Fruit fly (Drosophila melanogaster) whole organism, embryonic: ENCODE measurements around the gene anchor.

ENCODE experiments used
- CG10654 ChIP-seq: fragments of 200-800 bp; sonication (Bioruptor generic); optimal IDR thresholded peaks from 2 replicates; lab custom pipeline; 2016; ENCODE audit warnings: missing biosample characterization, missing genetic modification characterization
- CG10979 ChIP-seq: fragments of 200-800 bp; sonication (Bioruptor generic); optimal IDR thresholded peaks from 2 replicates; lab custom pipeline; 2018; ENCODE audit warnings: missing biosample characterization, mild to moderate bottlenecking, missing genetic modification characterization, moderate library complexity
- CG11085 ChIP-seq: fragments of 200-800 bp; sonication (Bioruptor generic); IDR thresholded peaks from 2 replicates; pipeline ENCODE4 v1.3.6; 2022; ENCODE audit warnings: missing biosample characterization, missing genetic modification characterization
- CG14441 ChIP-seq: fragments of 200-800 bp; sonication (Bioruptor generic); IDR thresholded peaks from 2 replicates; pipeline ENCODE4 v1.3.6; 2022; ENCODE audit warnings: missing biosample characterization, missing genetic modification characterization
- CG15073 ChIP-seq: fragments of 200-800 bp; sonication (Bioruptor generic); optimal IDR thresholded peaks from 2 replicates; lab custom pipeline; 2016; ENCODE audit warnings: missing biosample characterization, missing genetic modification characterization
- CG15479 ChIP-seq: fragments of 200-800 bp; sonication (Bioruptor generic); optimal IDR thresholded peaks from 3 replicates; lab custom pipeline; 2019; ENCODE audit warnings: missing biosample characterization, mild to moderate bottlenecking, missing genetic modification characterization, moderate library complexity
- CG15514 ChIP-seq: fragments of 200-800 bp; sonication (Bioruptor generic); optimal IDR thresholded peaks from 3 replicates; lab custom pipeline; 2017; ENCODE audit warnings: missing biosample characterization, missing genetic modification characterization, mild to moderate bottlenecking, moderate library complexity, missing genetic modification reagents
- CG17912 ChIP-seq: fragments of 200-800 bp; sonication (Bioruptor generic); optimal IDR thresholded peaks from 2 replicates; lab custom pipeline; 2018; ENCODE audit warnings: missing biosample characterization, mild to moderate bottlenecking, missing genetic modification characterization
- CG18262 ChIP-seq: fragments of 200-800 bp; optimal IDR thresholded peaks from 3 replicates; lab custom pipeline; 2019; ENCODE audit warnings: missing biosample characterization, mild to moderate bottlenecking, missing genetic modification characterization, moderate library complexity
- CG30403 ChIP-seq: fragments of 200-800 bp; sonication (Bioruptor generic); optimal IDR thresholded peaks from 3 replicates; lab custom pipeline; 2016; ENCODE audit warnings: missing biosample characterization, missing genetic modification characterization
- CG3163 ChIP-seq: fragments of 200-800 bp; sonication (Bioruptor generic); optimal IDR thresholded peaks from 3 replicates; lab custom pipeline; 2016; ENCODE audit warnings: missing biosample characterization, missing genetic modification characterization
- CG3407 ChIP-seq: fragments of 200-800 bp; sonication (Bioruptor generic); optimal IDR thresholded peaks from 2 replicates; lab custom pipeline; 2018; ENCODE audit warnings: missing biosample characterization, mild to moderate bottlenecking, missing genetic modification characterization
- CG43689 ChIP-seq: fragments of 200-800 bp; sonication (Bioruptor generic); IDR thresholded peaks from 2 replicates; pipeline ENCODE4 v1.3.6; 2022; ENCODE audit warnings: missing biosample characterization, missing genetic modification characterization
- CG6254 ChIP-seq: fragments of 200-800 bp; sonication (Bioruptor generic); optimal IDR thresholded peaks from 3 replicates; lab custom pipeline; 2017; ENCODE audit warnings: mild to moderate bottlenecking, missing biosample characterization, missing genetic modification reagents, missing genetic modification characterization
- CG7786 ChIP-seq: fragments of 200-800 bp; sonication (Bioruptor generic); optimal IDR thresholded peaks from 2 replicates; lab custom pipeline; 2016; ENCODE audit warnings: missing biosample characterization, missing genetic modification characterization
- CG8388 ChIP-seq: fragments of 200-800 bp; sonication (Bioruptor generic); optimal IDR thresholded peaks from 2 replicates; lab custom pipeline; 2019; ENCODE audit warnings: missing biosample characterization, mild to moderate bottlenecking, missing genetic modification characterization, moderate library complexity
- CG9215 ChIP-seq: fragments of 200-800 bp; sonication (Bioruptor generic); IDR thresholded peaks from 2 replicates; pipeline ENCODE4 v1.3.6; 2022; ENCODE audit warnings: missing biosample characterization, missing genetic modification characterization
- CG9609 ChIP-seq: fragments of 200-800 bp; sonication (Bioruptor generic); optimal IDR thresholded peaks from 3 replicates; lab custom pipeline; 2016; ENCODE audit warnings: missing biosample characterization, missing genetic modification characterization
- CkIIα-i1 ChIP-seq: fragments of 200-800 bp; sonication (Bioruptor generic); IDR thresholded peaks from 2 replicates; pipeline ENCODE4 v1.3.6; 2022; ENCODE audit warnings: missing biosample characterization, missing genetic modification characterization
- Dad ChIP-seq: fragments of 200-800 bp; sonication (Bioruptor generic); optimal IDR thresholded peaks from 3 replicates; lab custom pipeline; 2016; ENCODE audit warnings: missing biosample characterization, missing genetic modification characterization
- Dll ChIP-seq: fragments of 200-800 bp; sonication (Bioruptor generic); IDR thresholded peaks from 4 replicates; pipeline ENCODE4 v1.3.6; 2022; ENCODE audit warnings: missing biosample characterization, missing genetic modification characterization; ENCODE audit not compliant: partially characterized antibody
- HLH3B ChIP-seq: fragments of 200-800 bp; sonication (Bioruptor generic); IDR thresholded peaks from 2 replicates; pipeline ENCODE4 v1.3.6; 2022; ENCODE audit warnings: missing biosample characterization, missing genetic modification characterization
- HLH4C ChIP-seq: fragments of 200-800 bp; sonication (Bioruptor generic); IDR thresholded peaks from 3 replicates; pipeline ENCODE4 v1.3.6; 2022; ENCODE audit warnings: missing biosample characterization, missing genetic modification characterization; ENCODE audit not compliant: partially characterized antibody
- Hmx ChIP-seq: fragments of 200-800 bp; sonication (Bioruptor generic); optimal IDR thresholded peaks from 2 replicates; lab custom pipeline; 2016; ENCODE audit warnings: missing biosample characterization, missing genetic modification characterization
- Side ChIP-seq: fragments of 200-800 bp; sonication (Bioruptor generic); optimal IDR thresholded peaks from 2 replicates; lab custom pipeline; 2016; ENCODE audit warnings: missing biosample characterization, missing genetic modification characterization
- Sin3A ChIP-seq: fragments of >200 bp; optimal IDR thresholded peaks from 2 replicates; lab custom pipeline; 2018
- al ChIP-seq: fragments of 200-800 bp; sonication (Bioruptor generic); IDR thresholded peaks from 2 replicates; pipeline ENCODE4 v1.3.6; 2022; ENCODE audit warnings: missing biosample characterization, missing genetic modification characterization
- bowl ChIP-seq: fragments of 200-800 bp; sonication (Bioruptor generic); IDR thresholded peaks from 2 replicates; pipeline ENCODE4 v1.3.6; 2022; ENCODE audit warnings: missing biosample characterization, missing genetic modification characterization
- caup ChIP-seq: fragments of 200-800 bp; sonication (Bioruptor generic); optimal IDR thresholded peaks from 3 replicates; lab custom pipeline; 2017; ENCODE audit warnings: missing biosample characterization, mild to moderate bottlenecking, missing genetic modification characterization, moderate library complexity; ENCODE audit not compliant: severe bottlenecking
- chif ChIP-seq, 2 experiments: fragments of 200-800 bp; sonication (Bioruptor generic); optimal IDR thresholded peaks; 3 replicates each; lab custom pipeline; 2016; ENCODE audit warnings: missing biosample characterization in 2 of 2, missing genetic modification characterization in 2 of 2
- chinmo ChIP-seq: fragments of 200-800 bp; sonication (Bioruptor generic); IDR thresholded peaks from 4 replicates; pipeline ENCODE4 v1.3.6; 2022; ENCODE audit warnings: missing biosample characterization, missing genetic modification characterization; ENCODE audit not compliant: partially characterized antibody
- dysf ChIP-seq: fragments of 200-800 bp; sonication (Bioruptor generic); IDR thresholded peaks from 3 replicates; pipeline ENCODE4 v1.3.6; 2022; ENCODE audit warnings: missing biosample characterization, missing genetic modification characterization
- eyg ChIP-seq: fragments of 200-800 bp; sonication (Bioruptor generic); optimal IDR thresholded peaks from 3 replicates; lab custom pipeline; 2016; ENCODE audit warnings: missing biosample characterization, missing genetic modification characterization
- gem ChIP-seq: fragments of 200-800 bp; sonication (Bioruptor generic); optimal IDR thresholded peaks from 2 replicates; lab custom pipeline; 2019; ENCODE audit warnings: missing biosample characterization, mild to moderate bottlenecking, missing genetic modification characterization, moderate library complexity
- grn ChIP-seq: fragments of 200-800 bp; sonication (Bioruptor generic); optimal IDR thresholded peaks from 3 replicates; lab custom pipeline; 2017; ENCODE audit warnings: missing biosample characterization, missing genetic modification characterization
- gt ChIP-seq: fragments of 200-800 bp; sonication (Bioruptor generic); IDR thresholded peaks from 2 replicates; pipeline ENCODE4 v1.3.6; 2022; ENCODE audit warnings: missing biosample characterization, missing genetic modification characterization
- hkb ChIP-seq, 2 experiments: fragments of 200-800 bp in 1 of 2; fragments of >200 bp in 1 of 2; sonication (Bioruptor generic) in 1 of 2; IDR thresholded peaks in 1 of 2; optimal IDR thresholded peaks in 1 of 2; 2 replicates each; pipeline versions ENCODE4 v1.3.6 to Lab custom; 2017 to 2022; ENCODE audit warnings: missing biosample characterization in 1 of 2, missing genetic modification characterization in 1 of 2
- inv ChIP-seq: fragments of 200-800 bp; sonication (Bioruptor generic); IDR thresholded peaks from 2 replicates; pipeline ENCODE4 v1.3.6; 2022; ENCODE audit warnings: missing biosample characterization, missing genetic modification characterization; ENCODE audit not compliant: partially characterized antibody
- luna ChIP-seq: fragments of 200-800 bp; sonication (Bioruptor generic); optimal IDR thresholded peaks from 2 replicates; lab custom pipeline; 2016; ENCODE audit warnings: missing biosample characterization, missing genetic modification characterization
- maf-S ChIP-seq: fragments of 200-800 bp; sonication (Bioruptor generic); optimal IDR thresholded peaks from 2 replicates; lab custom pipeline; 2016; ENCODE audit warnings: missing biosample characterization, missing genetic modification characterization
- nau ChIP-seq: fragments of 200-800 bp; sonication (Bioruptor generic); optimal IDR thresholded peaks from 3 replicates; lab custom pipeline; 2017; ENCODE audit warnings: missing biosample characterization, mild to moderate bottlenecking, missing genetic modification characterization, missing genetic modification reagents
- nom ChIP-seq: fragments of 200-800 bp; sonication (Bioruptor generic); optimal IDR thresholded peaks from 2 replicates; lab custom pipeline; 2017; ENCODE audit warnings: missing biosample characterization, missing genetic modification characterization, mild to moderate bottlenecking, moderate library complexity, missing genetic modification reagents
- pho ChIP-seq: fragments of 200-800 bp; sonication (Bioruptor generic); optimal IDR thresholded peaks from 2 replicates; lab custom pipeline; 2016; ENCODE audit warnings: missing biosample characterization, missing genetic modification characterization
- pnt ChIP-seq: fragments of 200-800 bp; sonication (Bioruptor generic); optimal IDR thresholded peaks from 3 replicates; lab custom pipeline; 2016; ENCODE audit warnings: missing biosample characterization, missing genetic modification characterization
- rib ChIP-seq: fragments of 200-800 bp; sonication (Bioruptor generic); IDR thresholded peaks from 2 replicates; pipeline ENCODE4 v1.3.6; 2022; ENCODE audit warnings: missing biosample characterization, missing genetic modification characterization
- schlank ChIP-seq: fragments of 200-800 bp; sonication (Bioruptor generic); optimal IDR thresholded peaks from 2 replicates; lab custom pipeline; 2018; ENCODE audit warnings: missing biosample characterization, mild to moderate bottlenecking, missing genetic modification characterization
- sna ChIP-seq: fragments of 200-800 bp; sonication (Bioruptor generic); IDR thresholded peaks from 2 replicates; pipeline ENCODE4 v1.3.6; 2022; ENCODE audit warnings: missing biosample characterization, missing genetic modification characterization; ENCODE audit not compliant: partially characterized antibody
- tll ChIP-seq, 2 experiments: fragments of 200-800 bp in 1 of 2; fragments of >200 bp in 1 of 2; sonication (Bioruptor generic) in 1 of 2; optimal IDR thresholded peaks; 2 replicates each; lab custom pipeline; 2017 to 2019; ENCODE audit warnings: missing biosample characterization in 2 of 2, missing genetic modification characterization in 2 of 2, mild to moderate bottlenecking in 1 of 2, moderate library complexity in 1 of 2
- trem ChIP-seq: fragments of 200-800 bp; optimal IDR thresholded peaks from 3 replicates; lab custom pipeline; 2019; ENCODE audit warnings: missing biosample characterization, mild to moderate bottlenecking, missing genetic modification characterization, moderate library complexity

anchor gene

dm6 chr3L:17576093-17576885 lies 45.3 kb upstream of the anchor start (continued):
- no peak for TF ChIP-seq CG11085 (GFP tag; lab: Robert Waterston, UW)
- no peak for TF ChIP-seq gem (tag; lab: Kevin White, UChicago)
- no peak for TF ChIP-seq CG9609
- no peak for TF ChIP-seq inv
- peak; percentile 9 for TF ChIP-seq CG3407
- TF ChIP-seq grn (GFP tag; lab: Kevin White, UChicago): no peak
- TF ChIP-seq CG14441: no peak
- TF ChIP-seq tll (GFP tag; optimal IDR thresholded peaks at IDR 0.05; lab: Kevin White, UChicago): no peak
- no peak for TF ChIP-seq CG43689 (GFP tag; lab: Robert Waterston, UW)
- no peak for TF ChIP-seq al (GFP tag; lab: Robert Waterston, UW)
- no peak for TF ChIP-seq chif (GFP tag; optimal IDR thresholded peaks at IDR 0.05; lab: Kevin White, UChicago)
- TF ChIP-seq luna (GFP tag; lab: Kevin White, UChicago): no peak
- no peak for TF ChIP-seq CG15479 (GFP tag; lab: Kevin White, UChicago)
- TF ChIP-seq CG7786: no peak
- no peak for TF ChIP-seq Hmx
- TF ChIP-seq CkIIα-i1 (GFP tag; lab: Robert Waterston, UW): no peak
- no peak for TF ChIP-seq pho
- TF ChIP-seq CG8388: no peak
- TF ChIP-seq CG9215 (GFP tag; lab: Robert Waterston, UW): no peak
- TF ChIP-seq CG3163: peak; percentile 47
- no peak for TF ChIP-seq caup
- no peak for TF ChIP-seq eyg (GFP tag; lab: Kevin White, UChicago)
- TF ChIP-seq sna (GFP tag; lab: Robert Waterston, UW): peak; percentile 61; the same call in 1 of the 2 replicates
- TF ChIP-seq HLH4C (GFP tag; lab: Robert Waterston, UW): peak; percentile 11; the same call in 1 of the 3 replicates
- TF ChIP-seq nau: no peak
- no peak for TF ChIP-seq nom (GFP tag; lab: Kevin White, UChicago)
- no peak for TF ChIP-seq CG10654 (GFP tag; lab: Kevin White, UChicago)
- no peak for TF ChIP-seq gt (GFP tag; lab: Robert Waterston, UW)
- TF ChIP-seq CG18262 (tag; lab: Kevin White, UChicago): no peak
- no peak for TF ChIP-seq bowl (GFP tag; lab: Robert Waterston, UW)
- no peak for TF ChIP-seq maf-S
- peak; percentile 37; the same call in 1 of the 4 replicates for TF ChIP-seq Dll (GFP tag; lab: Robert Waterston, UW)
- TF ChIP-seq rib: peak; percentile 77
- TF ChIP-seq pnt (GFP tag; lab: Kevin White, UChicago): no peak
- TF ChIP-seq CG6254 (GFP tag; lab: Kevin White, UChicago): no peak
- TF ChIP-seq Dad (GFP tag; lab: Kevin White, UChicago): no peak
- no peak for TF ChIP-seq CG15514 (GFP tag; lab: Kevin White, UChicago)
- no peak for TF ChIP-seq Sin3A
- 0 out of 2 replicates have a peak, but pooled peaks have one; percentile 6 for TF ChIP-seq HLH3B (GFP tag; lab: Robert Waterston, UW)
- no peak for TF ChIP-seq dysf
- no peak for TF ChIP-seq hkb (optimal IDR thresholded peaks at IDR 0.05; lab: Kevin White, UChicago)
- TF ChIP-seq hkb (GFP tag; IDR thresholded peaks at IDR 0.05; lab: Robert Waterston, UW): peak; percentile 15; the same call in 1 of the 2 replicates
- TF ChIP-seq Side (GFP tag; lab: Kevin White, UChicago): no peak
- no peak for TF ChIP-seq schlank
- no peak for TF ChIP-seq CG17912 (GFP tag; lab: Kevin White, UChicago)
- no peak for TF ChIP-seq trem (tag; lab: Kevin White, UChicago)
- no peak for TF ChIP-seq CG10979 (tag; lab: Kevin White, UChicago)
- TF ChIP-seq CG15073: no peak
- TF ChIP-seq chinmo (GFP tag; lab: Robert Waterston, UW): peak; percentile 97
- TF ChIP-seq CG30403 (GFP tag; lab: Kevin White, UChicago): no peak
